Fruit fly (Drosophila melanogaster) whole organism, wandering third instar larva: ENCODE results near the gene sip3.

Experiments
- CG32264 ChIP-seq: fragments of 200-800 bp; sonication (Bioruptor generic); optimal IDR thresholded peaks from 2 replicates; lab custom pipeline; 2016; ENCODE audit warnings: missing biosample characterization, missing genetic modification characterization
- Hnf4 ChIP-seq: fragments of 200-800 bp; sonication (Bioruptor generic); optimal IDR thresholded peaks from 2 replicates; lab custom pipeline; 2016; ENCODE audit warnings: missing biosample characterization, mild to moderate bottlenecking, missing genetic modification characterization
- Jra ChIP-seq: sonication (Bioruptor generic); optimal IDR thresholded peaks from 2 replicates; lab custom pipeline; 2016; ENCODE audit warnings: missing biosample characterization, missing genetic modification characterization
- Vsx2 ChIP-seq: fragments of 200-300, 225-300 bp; sonication (Bioruptor generic); optimal IDR thresholded peaks from 2 replicates; lab custom pipeline; 2018; ENCODE audit warnings: missing biosample characterization, missing genetic modification characterization; ENCODE audit not compliant: partially characterized antibody
- h ChIP-seq: fragments of 200-800 bp; sonication (Bioruptor generic); optimal IDR thresholded peaks from 3 replicates; lab custom pipeline; 2016; ENCODE audit warnings: missing biosample characterization, mild to moderate bottlenecking, missing genetic modification characterization
- pan ChIP-seq: fragments of >200 bp; optimal IDR thresholded peaks from 2 replicates; lab custom pipeline; 2017
- psq ChIP-seq: fragments of 200-800 bp; sonication (Bioruptor generic); optimal IDR thresholded peaks from 3 replicates; lab custom pipeline; 2017; ENCODE audit warnings: missing biosample characterization, mild to moderate bottlenecking, missing genetic modification characterization, moderate library complexity
- sage ChIP-seq: fragments of 200-800 bp; sonication (Bioruptor generic); optimal IDR thresholded peaks from 2 replicates; lab custom pipeline; 2016; ENCODE audit warnings: missing biosample characterization, mild to moderate bottlenecking, missing genetic modification characterization
- sv ChIP-seq: fragments of 200-800 bp; sonication (Bioruptor generic); optimal IDR thresholded peaks from 3 replicates; lab custom pipeline; 2016; ENCODE audit warnings: missing biosample characterization, missing genetic modification characterization
- usp ChIP-seq: fragments of >200 bp; optimal IDR thresholded peaks from 2 replicates; lab custom pipeline; 2017; ENCODE audit warnings: missing biosample characterization, missing genetic modification characterization

- TF ChIP-seq Vsx2 (GFP tag; lab: Kevin White, UChicago) (no peak), pan (lab: Kevin White, UChicago) (no peak), Hnf4 (GFP tag; lab: Kevin White, UChicago) (no peak), psq (no peak), sage (GFP tag; lab: Kevin White, UChicago) (no peak), usp (no peak), Jra (GFP tag; lab: Kevin White, UChicago) (no peak), sv (GFP tag; lab: Kevin White, UChicago) (no peak), h (GFP tag; lab: Kevin White, UChicago) (no peak), CG32264 (GFP tag; lab: Kevin White, UChicago) (no peak)
Measured at dm6 chr3R:31726286-31726685, 45.7 kb upstream of the sip3 start.
